Worm (Caenorhabditis elegans): ENCODE data around the gene gyf-1.

Gene gyf-1

DNA sequence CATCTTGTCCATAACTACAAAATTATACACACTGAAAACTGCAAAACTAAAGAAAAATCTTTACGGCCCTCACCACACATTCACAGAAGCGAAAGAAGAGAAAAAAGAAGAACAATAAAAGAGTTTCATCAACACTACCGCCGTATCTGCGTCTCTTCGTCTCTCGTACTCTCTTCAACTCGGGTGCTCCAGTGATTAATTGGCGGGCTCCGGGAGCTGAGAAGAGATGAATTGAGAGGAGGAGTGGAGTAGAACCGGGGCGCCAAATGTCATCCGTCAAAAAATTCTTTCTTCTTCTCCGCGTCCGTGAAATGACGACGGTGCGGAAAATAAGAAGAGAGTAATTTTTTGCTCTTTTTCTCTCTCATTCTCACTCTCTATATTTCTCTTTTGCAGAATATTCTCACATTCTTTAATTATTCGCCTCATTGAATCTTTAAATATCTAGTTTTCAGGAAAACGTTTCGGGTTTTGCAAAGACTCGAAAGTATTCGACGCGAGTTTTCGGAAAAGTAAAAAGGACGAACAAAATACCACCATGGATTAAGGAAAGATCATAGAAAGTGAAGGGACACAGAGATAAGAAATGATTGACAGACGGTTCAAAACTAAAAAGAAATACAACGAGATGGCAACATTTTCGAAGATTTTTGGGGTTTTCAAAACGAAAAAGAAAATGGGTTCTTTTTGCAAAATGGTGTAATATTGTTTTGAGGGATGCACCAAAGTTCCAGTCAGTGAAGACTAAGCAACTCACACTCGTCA lies 23.6 kb downstream of the gyf-1 start:
- no peak for TF ChIP-seq fax-1 (tag; optimal IDR thresholded peaks at IDR 0.05)
- TF ChIP-seq hlh-15 (tag; optimal IDR thresholded peaks at IDR 0.05) = no peak
- peak; percentile 2 for TF ChIP-seq unc-42 (tag; optimal IDR thresholded peaks at IDR 0.05)
- TF ChIP-seq ceh-31 (tag; optimal IDR thresholded peaks at IDR 0.05) = peak; percentile 27
- TF ChIP-seq mec-3 (tag; optimal IDR thresholded peaks at IDR 0.05; ENCODE audit: borderline replicate concordance) = no peak
- peak; percentile 41 for TF ChIP-seq rnt-1 (tag; optimal IDR thresholded peaks at IDR 0.05)
- TF ChIP-seq K02D7.2 (tag; optimal IDR thresholded peaks at IDR 0.05) = no peak
- TF ChIP-seq unc-3 (GFP tag; conservative IDR thresholded peaks at IDR 0.05) = no peak
- TF ChIP-seq unc-3 (tag; optimal IDR thresholded peaks at IDR 0.05) = no peak
- peak; percentile 84 for TF ChIP-seq unc-55 (GFP tag; optimal IDR thresholded peaks at IDR 0.05)
- peak; percentile 75 for TF ChIP-seq ceh-18 (tag; optimal IDR thresholded peaks at IDR 0.05)

- TF ChIP-seq ceh-18 (tag; optimal IDR thresholded peaks at IDR 0.05) = peak; percentile 76
- no peak for TF ChIP-seq pag-3 (tag; optimal IDR thresholded peaks at IDR 0.05; ENCODE audit: borderline replicate concordance)
- peak; percentile 36 for TF ChIP-seq nfya-1 (tag; optimal IDR thresholded peaks at IDR 0.05)
Observed at ce11 chrII:6708980-6709379, 24.9 kb downstream of the gyf-1 start.

DNA sequence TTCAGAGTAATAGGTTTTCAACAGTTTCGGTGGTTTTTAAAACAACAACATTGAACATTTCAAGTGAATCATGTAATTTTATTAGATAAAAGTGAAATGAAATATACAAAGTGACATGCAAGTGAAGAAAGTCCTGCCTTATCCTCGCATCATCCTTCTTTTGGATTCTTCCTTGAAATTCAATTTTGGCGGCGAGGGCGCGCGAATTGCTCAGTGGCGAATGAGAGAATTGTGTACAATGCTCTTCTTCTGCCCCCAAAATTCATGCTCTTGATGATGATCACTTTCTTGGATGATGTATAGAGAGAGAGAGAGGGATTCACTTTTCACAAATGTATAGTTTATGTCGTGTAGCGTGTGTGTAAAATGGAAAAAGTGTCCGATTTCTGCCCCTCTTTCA lies 25.6 kb downstream of the gyf-1 start:
- TF ChIP-seq unc-42 (tag; optimal IDR thresholded peaks at IDR 0.05) = peak; percentile 93
- no peak for TF ChIP-seq zip-5 (tag; optimal IDR thresholded peaks at IDR 0.05)

DNA sequence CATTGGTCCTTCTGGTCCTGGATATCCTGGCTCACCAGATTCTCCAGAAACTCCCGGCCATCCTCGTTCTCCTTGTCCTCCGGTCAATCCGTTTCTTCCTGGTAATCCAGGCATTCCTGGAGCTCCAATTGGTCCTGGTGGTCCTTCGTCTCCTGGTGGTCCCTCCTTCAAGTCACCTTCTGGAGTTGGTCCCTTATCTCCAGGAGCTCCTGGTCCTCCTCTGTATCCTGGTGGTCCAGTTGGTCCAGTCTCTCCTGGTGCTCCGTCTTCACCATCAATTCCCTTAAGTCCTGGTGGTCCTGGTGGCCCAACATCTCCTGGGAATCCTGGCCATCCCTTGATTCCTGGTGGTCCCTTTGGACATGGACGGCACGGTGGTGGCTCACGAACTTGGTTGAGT lies 26.6 kb downstream of the gyf-1 start:
- no peak for TF ChIP-seq ztf-16 (tag; optimal IDR thresholded peaks at IDR 0.05)
- no peak for TF ChIP-seq Y22D7AL.16 (tag; optimal IDR thresholded peaks at IDR 0.05)
- TF ChIP-seq ceh-30 (tag; optimal IDR thresholded peaks at IDR 0.05) = no peak
- TF ChIP-seq ets-4 (tag; optimal IDR thresholded peaks at IDR 0.05) = no peak
- TF ChIP-seq sdc-2 (tag; optimal IDR thresholded peaks at IDR 0.05) = peak; percentile 28
- no peak for TF ChIP-seq pag-3 (tag; optimal IDR thresholded peaks at IDR 0.05; ENCODE audit: borderline replicate concordance)
- TF ChIP-seq T23F11.4 (GFP tag; optimal IDR thresholded peaks at IDR 0.05) = no peak
- TF ChIP-seq ceh-14 (tag; optimal IDR thresholded peaks at IDR 0.05) = no peak
- TF ChIP-seq hlh-6 (tag; optimal IDR thresholded peaks at IDR 0.05) = peak; percentile 45

ce11 chrII:6712177-6712981 lies 28.3 kb downstream of the gyf-1 start, which contains the start of the genes dpy-10 and T14B4.19:
Gene dpy-10, minus strand, starts transcription at chrII:6712227.
Gene T14B4.19, minus strand, starts transcription at chrII:6712931.
- TF ChIP-seq hlh-8 (tag; optimal IDR thresholded peaks at IDR 0.05) = no peak
- peak; percentile 11 for TF ChIP-seq rnt-1 (tag; optimal IDR thresholded peaks at IDR 0.05)
- TF ChIP-seq F13H6.1 (tag; optimal IDR thresholded peaks at IDR 0.05) = no peak
- TF ChIP-seq unc-3 (GFP tag; conservative IDR thresholded peaks at IDR 0.05) = no peak
- TF ChIP-seq unc-3 (tag; optimal IDR thresholded peaks at IDR 0.05) = no peak
- TF ChIP-seq hlh-30 (tag; optimal IDR thresholded peaks at IDR 0.05; ENCODE audit: insufficient read depth) = no peak
- TF ChIP-seq ref-2 (tag; optimal IDR thresholded peaks at IDR 0.05) = peak; percentile 66
- no peak for TF ChIP-seq ceh-22 (tag; optimal IDR thresholded peaks at IDR 0.05)
- no peak for TF ChIP-seq pha-4 (tag; optimal IDR thresholded peaks at IDR 0.05)
- TF ChIP-seq nfya-1 (tag; optimal IDR thresholded peaks at IDR 0.05) = no peak
- no peak for TF ChIP-seq unc-42 (tag; optimal IDR thresholded peaks at IDR 0.05)
- TF ChIP-seq ceh-34 (tag; optimal IDR thresholded peaks at IDR 0.05) = no peak
- TF ChIP-seq lim-6 (tag; optimal IDR thresholded peaks at IDR 0.05) = no peak
- TF ChIP-seq ceh-18 (tag; optimal IDR thresholded peaks at IDR 0.05) = no peak
- no peak for TF ChIP-seq madf-2 (tag; optimal IDR thresholded peaks at IDR 0.05)

Measured in whole organism, late embryonic.